Worm (Caenorhabditis elegans): Measurements from ENCODE around the gene srd-36.

Gene srd-36

ce11 chrX:13310763-13311162 is 16.2 kb upstream of the srd-36 start (continued):
- TF ChIP-seq nhr-48 (tag; optimal IDR thresholded peaks at IDR 0.05) (peak; percentile 51), D1046.2 (GFP tag; IDR thresholded peaks at IDR 0.05) (no peak), nhr-28 (tag; optimal IDR thresholded peaks at IDR 0.05) (peak; percentile 94), egl-27 (tag; optimal IDR thresholded peaks at IDR 0.05) (no peak), dmd-6 (GFP tag; IDR thresholded peaks at IDR 0.05) (peak; percentile 93), dve-1 (tag; optimal IDR thresholded peaks at IDR 0.05; ENCODE audit: insufficient read depth) (peak; percentile 96), nhr-77 (tag; optimal IDR thresholded peaks at IDR 0.05) (peak; percentile 70), php-3 (GFP tag; IDR thresholded peaks at IDR 0.05) (peak; percentile 93), ces-1 (GFP tag; optimal IDR thresholded peaks at IDR 0.05) (no peak)

ce11 chrX:13308745-13309144 is 14.2 kb upstream of the srd-36 start, which contains the start of gene srxa-8:
TSS of gene srxa-8 (minus strand) at chrX:13308845.
- no peak for TF ChIP-seq egl-27 (tag; optimal IDR thresholded peaks at IDR 0.05)
- TF ChIP-seq nhr-10 (tag; optimal IDR thresholded peaks at IDR 0.05): no peak
- TF ChIP-seq F37D6.2 (tag; optimal IDR thresholded peaks at IDR 0.05): no peak
- no peak for TF ChIP-seq Y5F2A.4 (GFP tag; optimal IDR thresholded peaks at IDR 0.05)
- TF ChIP-seq dve-1 (tag; optimal IDR thresholded peaks at IDR 0.05; ENCODE audit: insufficient read depth): no peak
- TF ChIP-seq spr-1 (tag; optimal IDR thresholded peaks at IDR 0.05): no peak
- no peak for TF ChIP-seq dmd-8 (GFP tag; IDR thresholded peaks at IDR 0.05)
- TF ChIP-seq F10B5.3 (tag; optimal IDR thresholded peaks at IDR 0.05): no peak
- no peak for TF ChIP-seq unc-130 (GFP tag; optimal IDR thresholded peaks at IDR 0.05)
- no peak for TF ChIP-seq nhr-48 (tag; optimal IDR thresholded peaks at IDR 0.05)
- TF ChIP-seq set-16 (GFP tag; IDR thresholded peaks at IDR 0.05): no peak
- no peak for TF ChIP-seq lin-38 (GFP tag; IDR thresholded peaks at IDR 0.05)
- TF ChIP-seq daf-8 (GFP tag; IDR thresholded peaks at IDR 0.05): no peak
- TF ChIP-seq T26A8.4 (GFP tag; IDR thresholded peaks at IDR 0.05): no peak

ce11 chrX:13307852-13308251 is 13.3 kb upstream of the srd-36 start:
- TF ChIP-seq aly-2 (tag; optimal IDR thresholded peaks at IDR 0.05) (no peak), ceh-32 (tag; optimal IDR thresholded peaks at IDR 0.05; ENCODE audit: poor library complexity) (no peak), Y48G9A.11 (GFP tag; IDR thresholded peaks at IDR 0.05) (0 out of 2 replicates have a peak, but pooled peaks have one; percentile 8), gei-8 (GFP tag; optimal IDR thresholded peaks at IDR 0.05) (no peak), madf-9 (GFP tag; conservative IDR thresholded peaks at IDR 0.05) (0 out of 2 replicates have a peak, but pooled peaks have one; percentile 11), F49E8.2 (tag; optimal IDR thresholded peaks at IDR 0.05; ENCODE audit: borderline replicate concordance) (no peak), unc-39 (tag; optimal IDR thresholded peaks at IDR 0.05) (no peak), mep-1 (tag; optimal IDR thresholded peaks at IDR 0.05) (no peak), pha-4 (GFP tag; IDR thresholded peaks at IDR 0.05) (peak; percentile 62; the same call in 1 of the 2 replicates), pha-4 (tag; optimal IDR thresholded peaks at IDR 0.05) (no peak), R02D3.7 (tag; optimal IDR thresholded peaks at IDR 0.05) (no peak), F37D6.2 (tag; optimal IDR thresholded peaks at IDR 0.05) (no peak), daf-12 (tag; optimal IDR thresholded peaks at IDR 0.05) (no peak), aha-1 (tag) (no peak), lir-3 (tag; optimal IDR thresholded peaks at IDR 0.05) (no peak), mdt-29 (GFP tag; IDR thresholded peaks at IDR 0.05) (no peak), set-16 (GFP tag; IDR thresholded peaks at IDR 0.05) (no peak), pqm-1 (tag; optimal IDR thresholded peaks at IDR 0.05) (no peak), lin-1 (GFP tag; IDR thresholded peaks at IDR 0.05) (no peak), lin-13 (GFP tag; optimal IDR thresholded peaks at IDR 0.05) (no peak), daf-19 (GFP tag; conservative IDR thresholded peaks at IDR 0.05) (no peak), fkh-10 (GFP tag; optimal IDR thresholded peaks at IDR 0.05) (no peak), daf-16 (GFP tag; optimal IDR thresholded peaks at IDR 0.05) (no peak), daf-16 (tag; optimal IDR thresholded peaks at IDR 0.05) (no peak), T26A8.4 (GFP tag; IDR thresholded peaks at IDR 0.05) (0 out of 2 replicates have a peak, but pooled peaks have one; percentile 11), tag-97 (GFP tag; IDR thresholded peaks at IDR 0.05) (no peak), zfp-2 (tag; optimal IDR thresholded peaks at IDR 0.05) (no peak), hlh-30 (tag; optimal IDR thresholded peaks at IDR 0.05; ENCODE audit: insufficient read depth) (peak; percentile 18), zfp-3 (GFP tag; conservative IDR thresholded peaks at IDR 0.05) (no peak), T20F7.1 (GFP tag; optimal IDR thresholded peaks at IDR 0.05) (no peak), ZK337.2 (GFP tag; IDR thresholded peaks at IDR 0.05) (no peak), F44E2.7 (GFP tag; IDR thresholded peaks at IDR 0.05) (no peak)

Data from whole organism, L4 larva.